Fruit fly (Drosophila melanogaster): ENCODE results near the gene CG13083.

Gene CG13083

DNA sequence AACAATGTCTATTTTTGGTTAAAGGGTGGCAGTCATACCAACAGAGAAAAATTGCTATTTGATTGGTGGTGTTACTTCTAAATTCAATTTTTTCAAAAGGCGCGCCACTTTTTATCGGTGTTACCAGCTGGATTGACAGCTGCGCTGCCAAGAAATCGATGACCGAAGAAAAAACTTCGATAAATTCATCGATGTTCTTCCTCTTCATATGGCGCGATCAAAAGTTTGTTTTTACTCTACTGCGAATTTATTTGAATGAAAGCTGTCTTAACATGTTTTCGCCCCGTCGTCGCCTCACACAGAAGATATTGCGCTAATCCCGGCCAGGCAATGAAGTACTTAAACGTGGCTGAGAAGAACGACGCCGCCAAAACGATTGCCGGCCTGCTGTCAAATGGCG lies 10.7 kb downstream of the CG13083 start, which contains the start of gene Top3alpha (continued):
- TF ChIP-seq B-H1 (GFP tag; IDR thresholded peaks at IDR 0.05) (no peak), slou (GFP tag; optimal IDR thresholded peaks at IDR 0.05) (no peak), unc-4 (GFP tag; IDR thresholded peaks at IDR 0.05; ENCODE audit: partially characterized antibody) (peak; percentile 70), trem (tag; optimal IDR thresholded peaks at IDR 0.05) (peak; percentile 74), trh (GFP tag; optimal IDR thresholded peaks at IDR 0.05) (no peak), HLHmδ (GFP tag; optimal IDR thresholded peaks at IDR 0.05) (no peak), CG6791 (GFP tag; IDR thresholded peaks at IDR 0.05; ENCODE audit: partially characterized antibody) (peak; percentile 68), Sry-δ (GFP tag; optimal IDR thresholded peaks at IDR 0.05) (peak; percentile 66), mld (GFP tag; IDR thresholded peaks at IDR 0.05; ENCODE audit: partially characterized antibody) (0 out of 3 replicates have a peak, but pooled peaks have one; percentile 27), CG10147 (GFP tag; optimal IDR thresholded peaks at IDR 0.05) (no peak), sna (GFP tag; IDR thresholded peaks at IDR 0.05; ENCODE audit: partially characterized antibody) (peak; percentile 52; the same call in 1 of the 2 replicates), sim (GFP tag; IDR thresholded peaks at IDR 0.05) (no peak), Atf3 (GFP tag; optimal IDR thresholded peaks at IDR 0.05) (no peak), nerfin-2 (GFP tag; IDR thresholded peaks at IDR 0.05; ENCODE audit: partially characterized antibody) (peak; percentile 56), CG11723 (GFP tag; optimal IDR thresholded peaks at IDR 0.05) (no peak), CG8765 (GFP tag; IDR thresholded peaks at IDR 0.05) (no peak), gfzf (GFP tag; optimal IDR thresholded peaks at IDR 0.05) (peak; percentile 72), Dll (GFP tag; IDR thresholded peaks at IDR 0.05; ENCODE audit: partially characterized antibody) (peak; percentile 76), vfl (GFP tag; optimal IDR thresholded peaks at IDR 0.05) (no peak), CG6654 (GFP tag; optimal IDR thresholded peaks at IDR 0.05) (no peak), CG10267 (tag; optimal IDR thresholded peaks at IDR 0.05) (peak; percentile 21), MESR4 (GFP tag; optimal IDR thresholded peaks at IDR 0.05) (peak; percentile 7), CG14710 (tag; optimal IDR thresholded peaks at IDR 0.05) (peak; percentile 52), grn (GFP tag; optimal IDR thresholded peaks at IDR 0.05) (no peak), CG42726 (GFP tag; IDR thresholded peaks at IDR 0.05; ENCODE audit: partially characterized antibody) (peak; percentile 14; the same call in 1 of the 2 replicates), CG15514 (GFP tag; optimal IDR thresholded peaks at IDR 0.05) (peak; percentile 58), CHES-1-like (GFP tag; optimal IDR thresholded peaks at IDR 0.05) (no peak), CG13287 (GFP tag; IDR thresholded peaks at IDR 0.05; ENCODE audit: partially characterized antibody) (peak; percentile 84), chinmo (GFP tag; IDR thresholded peaks at IDR 0.05; ENCODE audit: partially characterized antibody) (0 out of 4 replicates have a peak, but pooled peaks have one; percentile 10), CG4404 (GFP tag; IDR thresholded peaks at IDR 0.05) (no peak), YL-1 (GFP tag; optimal IDR thresholded peaks at IDR 0.05) (peak; percentile 47), Dek (tag; optimal IDR thresholded peaks at IDR 0.05) (no peak), Side (GFP tag; optimal IDR thresholded peaks at IDR 0.05) (no peak), Adf1 (GFP tag; IDR thresholded peaks at IDR 0.05) (peak; percentile 32; the same call in 1 of the 2 replicates), HLH4C (GFP tag; IDR thresholded peaks at IDR 0.05; ENCODE audit: partially characterized antibody) (peak; percentile 81), Hand (GFP tag; optimal IDR thresholded peaks at IDR 0.05) (no peak), Opbp (GFP tag; IDR thresholded peaks at IDR 0.05; ENCODE audit: partially characterized antibody) (peak; percentile 75), CG11504 (tag; optimal IDR thresholded peaks at IDR 0.05) (no peak), CG4730 (GFP tag; IDR thresholded peaks at IDR 0.05) (no peak), CG7963 (GFP tag; IDR thresholded peaks at IDR 0.05; ENCODE audit: partially characterized antibody) (peak; percentile 70), Bgb (GFP tag; IDR thresholded peaks at IDR 0.05; ENCODE audit: partially characterized antibody) (peak; percentile 74), Awh (GFP tag; IDR thresholded peaks at IDR 0.05) (no peak), Ada2b (GFP tag; IDR thresholded peaks at IDR 0.05) (no peak), hb (GFP tag; IDR thresholded peaks at IDR 0.05; ENCODE audit: partially characterized antibody) (peak; percentile 71; the same call in 2 of the 3 replicates), Oaz (GFP tag; IDR thresholded peaks at IDR 0.05) (no peak), CG3847 (GFP tag; IDR thresholded peaks at IDR 0.05) (peak; percentile 35; the same call in 1 of the 2 replicates), CG2202 (tag; optimal IDR thresholded peaks at IDR 0.05) (no peak), CG9876 (GFP tag; optimal IDR thresholded peaks at IDR 0.05) (no peak), ewg (GFP tag; optimal IDR thresholded peaks at IDR 0.05) (no peak)

Measured in whole organism, embryonic.